Worm (Caenorhabditis elegans) whole organism, L4 larva: ENCODE measurements around the gene mct-4.
A peak's percentile ranks its signal among the peaks of the same experiment; 100 is the strongest.

Source experiments
- F37D6.2 ChIP-seq: sonication (generic microtip); optimal IDR thresholded peaks from 2 replicates; lab custom pipeline; 2016; ENCODE audit warnings: mild to moderate bottlenecking, missing genetic modification characterization, missing compliant biosample characterization
- F49E8.2 ChIP-seq: sonication (generic microtip); optimal IDR thresholded peaks from 2 replicates; lab custom pipeline; 2016; ENCODE audit warnings: missing compliant biosample characterization, mild to moderate bottlenecking, missing genetic modification characterization, borderline replicate concordance
- aha-1 ChIP-seq: fragments of 150-350 bp; peaks from one replicate; lab custom pipeline; 2014; ENCODE audit warnings: missing biosample characterization, missing genetic modification characterization
- ama-1 ChIP-seq: fragments of 150-350 bp; optimal IDR thresholded peaks from 2 replicates; lab custom pipeline; 2014; ENCODE audit warnings: inconsistent platforms, mixed read lengths
- arid-1 ChIP-seq: fragments of 200-800 bp; sonication (Bioruptor generic); conservative IDR thresholded peaks from 2 replicates; pipeline ENCODE4 v1.3.6; 2022; ENCODE audit warnings: missing genetic modification reagents, missing genetic modification characterization, missing compliant biosample characterization
- ceh-28 ChIP-seq: fragments of 150-350 bp; optimal IDR thresholded peaks from 2 replicates; lab custom pipeline; 2014; ENCODE audit warnings: missing biosample characterization, missing genetic modification reagents, missing genetic modification characterization
- daf-12 ChIP-seq: fragments of 150-350 bp; optimal IDR thresholded peaks from 2 replicates; lab custom pipeline; 2014; ENCODE audit warnings: missing biosample characterization, missing genetic modification reagents, missing genetic modification characterization
- daf-16 ChIP-seq, 3 experiments: sonication (generic microtip); optimal IDR thresholded peaks; 2 replicates each; lab custom pipeline; 2016 to 2017; ENCODE audit warnings: missing genetic modification characterization in 3 of 3, missing genetic modification reagents in 3 of 3, mild to moderate bottlenecking in 2 of 3, missing compliant biosample characterization in 2 of 3, missing biosample characterization in 1 of 3, moderate library complexity in 1 of 3
- dmd-6 ChIP-seq: fragments of 200-800 bp; sonication (Bioruptor generic); IDR thresholded peaks from 2 replicates; pipeline ENCODE4 v1.3.6; 2022; ENCODE audit warnings: missing genetic modification reagents, missing genetic modification characterization, missing compliant biosample characterization
- dve-1 ChIP-seq: sonication (generic microtip); optimal IDR thresholded peaks from 2 replicates; lab custom pipeline; 2017; ENCODE audit warnings: antibody characterized with exemption, mild to moderate bottlenecking, missing genetic modification characterization, missing compliant biosample characterization; ENCODE audit not compliant: insufficient read depth
- fkh-10 ChIP-seq: fragments of 150-350 bp; optimal IDR thresholded peaks from 2 replicates; lab custom pipeline; 2014; ENCODE audit warnings: missing biosample characterization, missing genetic modification reagents, missing genetic modification characterization
- hif-1 ChIP-seq, 2 experiments: sonication (generic microtip); optimal IDR thresholded peaks; 2 replicates each; lab custom pipeline; 2016 to 2017; ENCODE audit warnings: missing compliant biosample characterization in 2 of 2, missing genetic modification characterization in 2 of 2, missing genetic modification reagents in 2 of 2, missing genotype in 2 of 2, mild to moderate bottlenecking in 1 of 2
- hlh-11 ChIP-seq: fragments of 200-800 bp; sonication (Bioruptor generic); optimal IDR thresholded peaks from 2 replicates; lab custom pipeline; 2018; ENCODE audit warnings: mild to moderate bottlenecking, missing genetic modification characterization, missing compliant biosample characterization
- mdl-1 ChIP-seq, 2 experiments: fragments of 150-350 bp in 1 of 2; sonication (generic microtip) in 1 of 2; optimal IDR thresholded peaks; 2 replicates each; lab custom pipeline; 2014 to 2017; ENCODE audit warnings: missing biosample characterization in 2 of 2, missing genetic modification characterization in 2 of 2
- mdt-29 ChIP-seq: fragments of 200-800 bp; sonication (Bioruptor generic); IDR thresholded peaks from 2 replicates; pipeline ENCODE4 v1.3.6; 2022; ENCODE audit warnings: missing genetic modification reagents, missing genetic modification characterization, missing compliant biosample characterization
- nhr-10 ChIP-seq: fragments of 150-350 bp; optimal IDR thresholded peaks from 2 replicates; lab custom pipeline; 2014; ENCODE audit warnings: missing biosample characterization, missing genetic modification characterization
- nhr-11 ChIP-seq: fragments of 150-350 bp; optimal IDR thresholded peaks from 2 replicates; lab custom pipeline; 2014; ENCODE audit warnings: missing biosample characterization, missing genetic modification characterization
- nhr-111 ChIP-seq: fragments of 200-800 bp; sonication (Bioruptor generic); optimal IDR thresholded peaks from 2 replicates; lab custom pipeline; 2018; ENCODE audit warnings: mild to moderate bottlenecking, missing genetic modification characterization, missing compliant biosample characterization
- nhr-25 ChIP-seq: sonication (generic microtip); optimal IDR thresholded peaks from 2 replicates; lab custom pipeline; 2017; ENCODE audit warnings: missing genetic modification characterization, mild to moderate bottlenecking, missing compliant biosample characterization, antibody characterized with exemption, moderate library complexity, borderline replicate concordance; ENCODE audit not compliant: insufficient read depth
- nhr-41 ChIP-seq: fragments of 200-800 bp; sonication (Bioruptor generic); IDR thresholded peaks from 2 replicates; pipeline ENCODE4 v1.3.6; 2022; ENCODE audit warnings: missing genetic modification reagents, missing genetic modification characterization, missing compliant biosample characterization
- nhr-48 ChIP-seq: sonication (generic microtip); optimal IDR thresholded peaks from 2 replicates; lab custom pipeline; 2016; ENCODE audit warnings: mild to moderate bottlenecking, missing genetic modification characterization, missing compliant biosample characterization
- nhr-6 ChIP-seq: fragments of 150-350 bp; optimal IDR thresholded peaks from 2 replicates; lab custom pipeline; 2014; ENCODE audit warnings: missing biosample characterization, missing genetic modification characterization
- nhr-77 ChIP-seq: fragments of 150-350 bp; optimal IDR thresholded peaks from 2 replicates; lab custom pipeline; 2014; ENCODE audit warnings: missing biosample characterization, missing genetic modification characterization
- pha-4 ChIP-seq, 2 experiments: fragments of 150-350 bp in 1 of 2; fragments of 200-800 bp in 1 of 2; sonication (Bioruptor generic) in 1 of 2; IDR thresholded peaks in 1 of 2; optimal IDR thresholded peaks in 1 of 2; 2 replicates each; pipeline versions ENCODE4 v1.3.6 to Lab custom; 2014 to 2022; ENCODE audit warnings: missing genetic modification characterization in 2 of 2, missing genetic modification reagents in 2 of 2, missing biosample characterization in 1 of 2, missing compliant biosample characterization in 1 of 2
- saeg-2 ChIP-seq: fragments of 200-800 bp; sonication (Bioruptor generic); IDR thresholded peaks from 2 replicates; pipeline ENCODE4 v1.3.6; 2022; ENCODE audit warnings: missing genetic modification reagents, missing genetic modification characterization, missing compliant biosample characterization
- sdz-12 ChIP-seq: fragments of 200-800 bp; sonication (Bioruptor generic); optimal IDR thresholded peaks from 2 replicates; lab custom pipeline; 2018; ENCODE audit warnings: mild to moderate bottlenecking, missing genetic modification characterization, missing compliant biosample characterization
- set-16 ChIP-seq: fragments of 200-800 bp; sonication (Bioruptor generic); IDR thresholded peaks from 2 replicates; pipeline ENCODE4 v1.3.6; 2022; ENCODE audit warnings: missing genetic modification reagents, missing genetic modification characterization, missing compliant biosample characterization
- spr-1 ChIP-seq: sonication (generic microtip); optimal IDR thresholded peaks from 2 replicates; lab custom pipeline; 2016; ENCODE audit warnings: mild to moderate bottlenecking, missing genetic modification characterization, missing compliant biosample characterization
- tra-1 ChIP-seq: fragments of 200-800 bp; sonication (Bioruptor generic); IDR thresholded peaks from 2 replicates; pipeline ENCODE4 v1.3.6; 2022; ENCODE audit warnings: missing genetic modification reagents, missing genetic modification characterization, missing compliant biosample characterization
- unc-39 ChIP-seq: sonication (generic microtip); optimal IDR thresholded peaks from 2 replicates; lab custom pipeline; 2017; ENCODE audit warnings: missing biosample characterization, missing genetic modification characterization
- unc-62 ChIP-seq, 3 experiments: fragments of 150-350 bp in 1 of 3; sonication (generic microtip); optimal IDR thresholded peaks in 2 of 3; peaks in 1 of 3; 1 replicate in 1 of 3; 2 replicates in 2 of 3; lab custom pipeline; 2014 to 2017; ENCODE audit warnings: missing biosample characterization in 3 of 3, missing genetic modification characterization in 3 of 3, missing genetic modification reagents in 3 of 3, missing genotype in 1 of 3
- vab-7 ChIP-seq: fragments of 200-800 bp; sonication (Bioruptor generic); IDR thresholded peaks from 2 replicates; pipeline ENCODE4 v1.3.6; 2022; ENCODE audit warnings: missing genetic modification reagents, missing genetic modification characterization, missing compliant biosample characterization

The mct-4 gene

ce11 chrX:4960422-4960821 lies 30.9 kb upstream of the mct-4 start, which contains the start of gene act-4 (continued):
- 0 out of 2 replicates have a peak, but pooled peaks have one; percentile 21 for TF ChIP-seq tra-1 (GFP tag; lab: Robert Waterston, UW)
- TF ChIP-seq nhr-25 (tag; lab: Kevin White, UChicago) = no peak
- peak; percentile 97 for TF ChIP-seq ama-1 (lab: Kevin White, UChicago)
- peak; percentile 94 for TF ChIP-seq aha-1 (tag; lab: Kevin White, UChicago)
- TF ChIP-seq unc-62 (GFP tag; optimal IDR thresholded peaks at IDR 0.05 in 1 of 2; lab: Kevin White, UChicago) = no peak
- no peak for TF ChIP-seq unc-62 (tag; optimal IDR thresholded peaks at IDR 0.05; lab: Kevin White, UChicago)
- TF ChIP-seq vab-7 (GFP tag; lab: Robert Waterston, UW) = no peak
- TF ChIP-seq mdl-1 (tag; optimal IDR thresholded peaks at IDR 0.05; lab: Kevin White, UChicago) = peak in 1 of 2 experiments; percentile 49
- TF ChIP-seq, all 104 proteins: peak for 23

DNA sequence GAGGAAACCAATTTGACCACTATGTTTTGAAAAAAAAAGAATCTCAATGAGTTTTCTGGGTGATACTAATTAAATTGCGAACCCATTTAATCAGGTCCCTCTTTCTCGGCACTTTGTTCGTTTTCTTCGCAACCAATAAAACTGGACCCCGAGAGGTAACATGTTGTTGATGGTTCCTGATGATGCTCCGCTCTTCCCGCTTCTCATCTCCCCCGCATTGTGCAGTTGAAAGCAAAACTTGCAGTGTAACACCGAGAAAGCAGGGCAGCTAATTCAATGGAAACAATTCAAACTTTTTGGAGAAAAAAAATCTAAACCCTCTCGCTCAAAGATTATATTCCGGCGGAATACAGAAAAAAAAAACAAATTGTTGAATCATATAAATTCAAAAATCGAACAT lies 29.9 kb upstream of the mct-4 start:
- peak in 1 of 2 experiments; percentile 12 for TF ChIP-seq daf-16 (GFP tag; optimal IDR thresholded peaks at IDR 0.05; lab: Kevin White, UChicago)
- no peak for TF ChIP-seq daf-16 (tag; optimal IDR thresholded peaks at IDR 0.05; lab: Kevin White, UChicago)
- no peak for TF ChIP-seq ceh-28
- TF ChIP-seq aha-1 (tag; lab: Kevin White, UChicago) = peak; percentile 17
- peak; percentile 14 for TF ChIP-seq dve-1 (tag; lab: Kevin White, UChicago)

DNA sequence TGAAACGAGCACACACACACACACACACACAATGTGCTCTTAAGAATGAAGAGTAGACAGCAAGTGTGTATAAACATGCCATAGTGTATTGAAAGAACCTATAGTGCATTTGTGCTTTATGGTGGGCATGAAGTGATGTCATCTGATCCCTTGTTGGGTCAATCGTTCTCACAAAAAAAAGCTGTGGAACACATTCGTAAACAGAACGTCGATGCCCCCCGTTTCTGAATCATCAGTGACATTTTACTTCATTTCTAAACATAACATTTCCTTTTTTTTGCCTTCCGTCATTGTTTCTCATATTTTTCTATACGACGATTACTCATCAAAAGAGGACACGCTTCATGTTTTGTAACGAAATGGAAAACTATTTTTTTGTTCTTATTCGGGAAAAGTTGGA lies 29.4 kb upstream of the mct-4 start:
- TF ChIP-seq nhr-6 (peak; percentile 89), pha-4 (GFP tag; IDR thresholded peaks at IDR 0.05; lab: Robert Waterston, UW) (no peak), pha-4 (tag; optimal IDR thresholded peaks at IDR 0.05; lab: Kevin White, UChicago) (peak; percentile 37), spr-1 (tag; lab: Kevin White, UChicago) (no peak), dve-1 (tag; lab: Kevin White, UChicago) (peak; percentile 31)

- TF ChIP-seq nhr-41 (GFP tag; lab: Robert Waterston, UW) (no peak), nhr-111 (GFP tag; lab: Kevin White, UChicago) (no peak), daf-12 (tag; lab: Kevin White, UChicago) (no peak), hlh-11 (tag; lab: Kevin White, UChicago) (peak; percentile 66), dve-1 (tag; lab: Kevin White, UChicago) (no peak), nhr-11 (peak; percentile 31), F49E8.2 (no peak), saeg-2 (no peak), ceh-28 (no peak), nhr-25 (tag; lab: Kevin White, UChicago) (no peak), hif-1 (tag; optimal IDR thresholded peaks at IDR 0.05; lab: Kevin White, UChicago) (no peak), F37D6.2 (tag; lab: Kevin White, UChicago) (no peak), fkh-10 (GFP tag; lab: Kevin White, UChicago) (no peak), set-16 (GFP tag; lab: Robert Waterston, UW) (peak; percentile 12; the same call in 1 of the 2 replicates), tra-1 (GFP tag; lab: Robert Waterston, UW) (no peak), dmd-6 (GFP tag; lab: Robert Waterston, UW) (peak; percentile 24; the same call in 1 of the 2 replicates), arid-1 (GFP tag; lab: Robert Waterston, UW) (no peak), daf-16 (GFP tag; optimal IDR thresholded peaks at IDR 0.05; lab: Kevin White, UChicago) (peak in 1 of 2 experiments; percentile 93), daf-16 (tag; optimal IDR thresholded peaks at IDR 0.05; lab: Kevin White, UChicago) (no peak)
- TF ChIP-seq, all 104 proteins: peak for 5
Measured at ce11 chrX:4957259-4957658, 27.7 kb upstream of the mct-4 start, which contains the start of gene M03F4.4. TSS of gene M03F4.4 (minus strand) at chrX:4957418.

DNA sequence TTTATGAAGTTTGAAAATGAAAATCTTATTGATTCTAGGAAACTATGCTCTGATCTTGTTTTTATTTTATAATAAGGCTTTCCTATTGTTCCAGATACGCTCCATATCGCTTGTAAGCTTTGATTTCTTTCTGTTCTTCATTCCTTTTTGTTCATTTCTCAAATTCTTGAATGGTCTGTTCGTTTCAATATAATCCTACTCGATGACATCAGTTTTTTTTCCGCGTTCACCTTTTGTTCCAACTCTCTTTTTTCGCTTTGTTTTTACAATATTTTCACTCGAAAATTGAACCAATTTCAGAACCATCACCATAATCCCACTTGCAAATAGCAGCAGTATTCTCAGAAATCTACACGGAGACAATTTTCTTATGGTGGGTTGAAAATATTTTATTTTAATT lies 18.2 kb upstream of the mct-4 start, which contains the start of gene tyra-3:
tyra-3 (plus strand) TSS at position 301 of the 400 bp plus-strand sequence.
- no peak for TF ChIP-seq mdt-29 (GFP tag; lab: Robert Waterston, UW)
- TF ChIP-seq nhr-48 = no peak
- no peak for TF ChIP-seq nhr-77
- no peak for TF ChIP-seq unc-39 (tag; lab: Kevin White, UChicago)
- TF ChIP-seq fkh-10 (GFP tag; lab: Kevin White, UChicago) = no peak
- TF ChIP-seq nhr-25 (tag; lab: Kevin White, UChicago) = no peak
- TF ChIP-seq sdz-12 (GFP tag; lab: Kevin White, UChicago) = no peak
- no peak for TF ChIP-seq nhr-10
